Worm (Caenorhabditis elegans): ENCODE data around the gene grl-18.

The grl-18 gene

ce11 chrV:5509966-5510365, 21.3 kb upstream of the grl-18 start:
- no peak for TF ChIP-seq daf-12 (tag; optimal IDR thresholded peaks at IDR 0.05)
- no peak for TF ChIP-seq unc-62 (GFP tag; optimal IDR thresholded peaks at IDR 0.05)
- TF ChIP-seq skn-1 (tag; optimal IDR thresholded peaks at IDR 0.05) = no peak
- no peak for TF ChIP-seq nfya-1 (tag; optimal IDR thresholded peaks at IDR 0.05; ENCODE audit: insufficient read depth)
- TF ChIP-seq lin-15B (tag; optimal IDR thresholded peaks at IDR 0.05) = no peak
- TF ChIP-seq unc-39 (tag; optimal IDR thresholded peaks at IDR 0.05) = no peak
- no peak for TF ChIP-seq ceh-9 (tag; optimal IDR thresholded peaks at IDR 0.05)
- TF ChIP-seq nhr-43 (tag; optimal IDR thresholded peaks at IDR 0.05; ENCODE audit: poor library complexity, severe bottlenecking) = no peak
- TF ChIP-seq R02D3.7 (tag; optimal IDR thresholded peaks at IDR 0.05) = no peak
- peak; percentile 47 for TF ChIP-seq ama-1 (optimal IDR thresholded peaks at IDR 0.05)
- peak; percentile 15 for TF ChIP-seq elt-2 (tag; optimal IDR thresholded peaks at IDR 0.05)
- no peak for TF ChIP-seq nhr-25 (tag; optimal IDR thresholded peaks at IDR 0.05)
- no peak for TF ChIP-seq jun-1 (tag; optimal IDR thresholded peaks at IDR 0.05)
- peak; percentile 3 for TF ChIP-seq pqm-1 (tag; optimal IDR thresholded peaks at IDR 0.05)
- no peak for TF ChIP-seq ceh-16 (tag; optimal IDR thresholded peaks at IDR 0.05)
- TF ChIP-seq nhr-28 (tag; optimal IDR thresholded peaks at IDR 0.05) = no peak
- TF ChIP-seq mdl-1 (tag; optimal IDR thresholded peaks at IDR 0.05) = no peak

ce11 chrV:5509134-5509533, 20.5 kb upstream of the grl-18 start:
- TF ChIP-seq ceh-16 (tag; optimal IDR thresholded peaks at IDR 0.05) = no peak
- no peak for TF ChIP-seq pha-4 (tag; optimal IDR thresholded peaks at IDR 0.05)
- no peak for TF ChIP-seq elt-1 (tag; optimal IDR thresholded peaks at IDR 0.05)

- TF ChIP-seq mdl-1 (tag; optimal IDR thresholded peaks at IDR 0.05) (peak; percentile 24), zag-1 (tag; optimal IDR thresholded peaks at IDR 0.05) (no peak), ztf-4 (tag; optimal IDR thresholded peaks at IDR 0.05) (peak; percentile 59), egl-27 (tag; optimal IDR thresholded peaks at IDR 0.05) (peak; percentile 48), nfya-1 (tag; optimal IDR thresholded peaks at IDR 0.05; ENCODE audit: insufficient read depth) (peak; percentile 89), nhr-67 (tag; optimal IDR thresholded peaks at IDR 0.05) (no peak), elt-1 (tag; optimal IDR thresholded peaks at IDR 0.05) (peak; percentile 21), nhr-77 (tag; optimal IDR thresholded peaks at IDR 0.05) (peak; percentile 21), egl-5 (tag; optimal IDR thresholded peaks at IDR 0.05) (peak; percentile 42), ceh-82 (tag; optimal IDR thresholded peaks at IDR 0.05) (peak; percentile 66), unc-62 (GFP tag; optimal IDR thresholded peaks at IDR 0.05) (no peak), elt-2 (tag; optimal IDR thresholded peaks at IDR 0.05) (peak; percentile 80), lin-15B (tag; optimal IDR thresholded peaks at IDR 0.05) (peak; percentile 84), nhr-23 (tag; optimal IDR thresholded peaks at IDR 0.05) (peak; percentile 91), lin-39 (tag; optimal IDR thresholded peaks at IDR 0.05) (peak; percentile 92), nhr-43 (tag; optimal IDR thresholded peaks at IDR 0.05; ENCODE audit: poor library complexity, severe bottlenecking) (peak; percentile 87), jun-1 (tag; optimal IDR thresholded peaks at IDR 0.05) (peak; percentile 91), hmg-11 (tag; optimal IDR thresholded peaks at IDR 0.05) (peak; percentile 82), R02D3.7 (tag; optimal IDR thresholded peaks at IDR 0.05) (peak; percentile 70), lsy-12 (tag; optimal IDR thresholded peaks at IDR 0.05) (peak; percentile 93), pqm-1 (tag; optimal IDR thresholded peaks at IDR 0.05) (peak; percentile 26), skn-1 (tag; optimal IDR thresholded peaks at IDR 0.05) (peak; percentile 85), pha-4 (tag; optimal IDR thresholded peaks at IDR 0.05) (peak; percentile 85), nhr-25 (tag; optimal IDR thresholded peaks at IDR 0.05) (peak; percentile 92), daf-12 (tag; optimal IDR thresholded peaks at IDR 0.05) (no peak), tbx-2 (tag; optimal IDR thresholded peaks at IDR 0.05) (peak; percentile 90), nhr-11 (tag; optimal IDR thresholded peaks at IDR 0.05) (no peak), ceh-28 (tag; optimal IDR thresholded peaks at IDR 0.05) (peak; percentile 87), snpc-4 (tag; optimal IDR thresholded peaks at IDR 0.05) (peak; percentile 86), fkh-10 (GFP tag; optimal IDR thresholded peaks at IDR 0.05) (peak; percentile 56), aly-2 (tag; optimal IDR thresholded peaks at IDR 0.05) (no peak), ama-1 (optimal IDR thresholded peaks at IDR 0.05) (peak; percentile 68), ZK546.5 (tag; optimal IDR thresholded peaks at IDR 0.05) (no peak)
These were observed 16.3 kb upstream of the grl-18 start, which contains the start of the genes dnj-19 and nhr-47 for ce11 chrV:5504807-5505442. TSS of gene dnj-19 (minus strand) at chrV:5504857. TSS of gene nhr-47 (plus strand) at chrV:5505253.
